Fruit fly (Drosophila melanogaster) whole organism, pupa: Measurements from ENCODE around the gene shtd.
A peak's percentile ranks its signal among the peaks of the same experiment; 100 is the strongest.

ENCODE experiments used
- CG10348 ChIP-seq: fragments of 200-800 bp; sonication (Bioruptor generic); IDR thresholded peaks from 2 replicates; pipeline ENCODE4 v1.3.6; 2022; ENCODE audit warnings: missing biosample characterization, missing genetic modification characterization
- CG12605 ChIP-seq: fragments of 200-800 bp; sonication (Bioruptor generic); IDR thresholded peaks from 2 replicates; pipeline ENCODE4 v1.3.6; 2022; ENCODE audit warnings: missing biosample characterization, missing genetic modification characterization
- CG13204 ChIP-seq: fragments of 200-800 bp; sonication (Bioruptor generic); optimal IDR thresholded peaks from 2 replicates; lab custom pipeline; 2018; ENCODE audit warnings: missing biosample characterization, mild to moderate bottlenecking, missing genetic modification characterization, moderate library complexity
- CG14655 ChIP-seq: fragments of 200-800 bp; sonication (Bioruptor generic); optimal IDR thresholded peaks from 3 replicates; lab custom pipeline; 2017; ENCODE audit warnings: mild to moderate bottlenecking, missing biosample characterization, missing genetic modification reagents, missing genetic modification characterization
- CG15710 ChIP-seq: fragments of 200-800 bp; sonication (Bioruptor generic); optimal IDR thresholded peaks from 2 replicates; lab custom pipeline; 2018; ENCODE audit warnings: missing biosample characterization, mild to moderate bottlenecking, missing genetic modification characterization, moderate library complexity
- CG17806 ChIP-seq: fragments of 200-800 bp; sonication (Bioruptor generic); optimal IDR thresholded peaks from 2 replicates; lab custom pipeline; 2018; ENCODE audit warnings: missing biosample characterization, mild to moderate bottlenecking, missing genetic modification characterization, moderate library complexity
- CG32121 ChIP-seq: fragments of 200-800 bp; sonication (Bioruptor generic); IDR thresholded peaks from 2 replicates; pipeline ENCODE4 v1.3.6; 2022; ENCODE audit warnings: missing biosample characterization, missing genetic modification characterization
- CG34367 ChIP-seq: fragments of 200-800 bp; sonication (Bioruptor generic); optimal IDR thresholded peaks from 2 replicates; lab custom pipeline; 2018; ENCODE audit warnings: missing biosample characterization, mild to moderate bottlenecking, missing genetic modification characterization
- CG4496 ChIP-seq: fragments of 200-800 bp; sonication (Bioruptor generic); IDR thresholded peaks from 3 replicates; pipeline ENCODE4 v1.3.6; 2022; ENCODE audit warnings: missing biosample characterization, missing genetic modification characterization
- CG8159 ChIP-seq: fragments of 200-800 bp; sonication (Bioruptor generic); optimal IDR thresholded peaks from 3 replicates; lab custom pipeline; 2018; ENCODE audit warnings: missing biosample characterization, mild to moderate bottlenecking, missing genetic modification characterization, moderate library complexity
- CG8301 ChIP-seq: fragments of 200-800 bp; sonication (Bioruptor generic); optimal IDR thresholded peaks from 2 replicates; lab custom pipeline; 2018; ENCODE audit warnings: missing biosample characterization, mild to moderate bottlenecking, missing genetic modification characterization
- CG9948 ChIP-seq: fragments of 200-800 bp; sonication (Bioruptor generic); optimal IDR thresholded peaks from 2 replicates; lab custom pipeline; 2018; ENCODE audit warnings: missing biosample characterization, mild to moderate bottlenecking, missing genetic modification characterization, moderate library complexity
- D1 ChIP-seq: fragments of 200-800 bp; sonication (Bioruptor generic); optimal IDR thresholded peaks from 2 replicates; lab custom pipeline; 2018; ENCODE audit warnings: missing biosample characterization, mild to moderate bottlenecking, missing genetic modification characterization, moderate library complexity
- EcR ChIP-seq: fragments of 200-800 bp; sonication (Bioruptor generic); optimal IDR thresholded peaks from 3 replicates; lab custom pipeline; 2019; ENCODE audit warnings: missing biosample characterization, missing genetic modification characterization, mild to moderate bottlenecking, moderate library complexity, missing genetic modification reagents
- Ets98B ChIP-seq: fragments of 200-800 bp; sonication (Bioruptor generic); IDR thresholded peaks from 2 replicates; pipeline ENCODE4 v1.3.6; 2022; ENCODE audit warnings: missing biosample characterization, missing genetic modification characterization
- Snoo ChIP-seq: fragments of 200-800 bp; sonication (Bioruptor generic); optimal IDR thresholded peaks from 3 replicates; lab custom pipeline; 2017; ENCODE audit warnings: missing biosample characterization, mild to moderate bottlenecking, missing genetic modification characterization, inconsistent platforms
- fd96Ca ChIP-seq: fragments of 200-800 bp; sonication (Bioruptor generic); IDR thresholded peaks from 3 replicates; pipeline ENCODE4 v1.3.6; 2022; ENCODE audit warnings: missing biosample characterization, missing genetic modification characterization
- gl ChIP-seq: fragments of 200-800 bp; sonication (Bioruptor generic); optimal IDR thresholded peaks from 2 replicates; lab custom pipeline; 2018; ENCODE audit warnings: missing biosample characterization, mild to moderate bottlenecking, missing genetic modification characterization
- rn ChIP-seq: fragments of 200-800 bp; sonication (Bioruptor generic); IDR thresholded peaks from 2 replicates; pipeline ENCODE4 v1.3.6; 2022; ENCODE audit warnings: missing biosample characterization, missing genetic modification characterization

Gene shtd

DNA sequence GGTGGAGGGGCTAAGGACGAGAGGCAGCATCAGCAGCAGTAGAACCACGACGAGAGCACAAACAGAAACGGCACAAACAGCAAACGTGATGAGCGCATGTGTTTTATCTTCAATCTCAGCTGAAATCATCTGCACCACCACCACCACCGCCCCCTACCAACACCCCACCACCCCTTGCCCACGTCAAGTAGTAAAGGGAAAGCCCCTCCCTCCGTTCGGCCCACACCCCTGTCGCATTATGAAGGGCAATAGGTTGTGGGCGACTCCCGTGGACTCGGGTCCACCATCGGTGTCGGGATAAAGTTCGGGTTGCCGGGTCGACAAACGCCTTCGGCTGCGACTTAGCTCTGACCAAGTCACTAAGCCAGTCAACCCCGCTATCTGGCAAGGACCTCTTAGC is 18.7 kb downstream of the shtd start:
- no peak for TF ChIP-seq CG8301
- no peak for TF ChIP-seq CG10348 (GFP tag; lab: Robert Waterston, UW)
- TF ChIP-seq CG34367 (tag; lab: Kevin White, UChicago) = no peak
- TF ChIP-seq CG13204 (GFP tag; lab: Kevin White, UChicago) = no peak
- no peak for TF ChIP-seq Snoo (tag; lab: Kevin White, UChicago)
- TF ChIP-seq CG4496 (GFP tag; lab: Robert Waterston, UW) = no peak
- no peak for TF ChIP-seq fd96Ca
- TF ChIP-seq D1 (tag; lab: Kevin White, UChicago) = no peak
- no peak for TF ChIP-seq rn (GFP tag; lab: Robert Waterston, UW)
- no peak for TF ChIP-seq gl
- no peak for TF ChIP-seq CG15710 (tag; lab: Kevin White, UChicago)

DNA sequence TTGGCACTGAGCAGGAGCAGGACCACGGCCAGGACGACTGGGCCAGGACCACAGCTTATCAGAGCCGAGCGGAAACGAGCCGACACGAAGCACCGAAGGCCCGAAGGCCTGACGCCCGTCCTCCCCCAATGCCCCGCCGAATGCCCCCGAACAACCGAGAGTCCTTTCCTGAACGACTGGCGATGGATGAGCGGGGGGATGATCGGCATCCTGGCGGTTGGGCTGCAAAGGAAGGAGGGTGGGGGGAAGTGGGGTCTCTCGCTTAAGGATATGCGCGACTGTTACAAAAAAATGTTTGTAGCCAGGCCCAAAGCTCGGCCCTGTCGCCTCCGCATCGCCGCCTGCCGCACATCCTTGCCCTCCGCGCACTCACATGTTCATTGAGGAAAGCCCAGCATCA is 21.0 kb downstream of the shtd start, which contains the start of gene Cngl:
Gene Cngl (minus strand): TSS at position 8 of the 400 bp plus-strand sequence.
- TF ChIP-seq CG17806 (tag; lab: Kevin White, UChicago) (no peak), CG13204 (GFP tag; lab: Kevin White, UChicago) (peak; percentile 8)

DNA sequence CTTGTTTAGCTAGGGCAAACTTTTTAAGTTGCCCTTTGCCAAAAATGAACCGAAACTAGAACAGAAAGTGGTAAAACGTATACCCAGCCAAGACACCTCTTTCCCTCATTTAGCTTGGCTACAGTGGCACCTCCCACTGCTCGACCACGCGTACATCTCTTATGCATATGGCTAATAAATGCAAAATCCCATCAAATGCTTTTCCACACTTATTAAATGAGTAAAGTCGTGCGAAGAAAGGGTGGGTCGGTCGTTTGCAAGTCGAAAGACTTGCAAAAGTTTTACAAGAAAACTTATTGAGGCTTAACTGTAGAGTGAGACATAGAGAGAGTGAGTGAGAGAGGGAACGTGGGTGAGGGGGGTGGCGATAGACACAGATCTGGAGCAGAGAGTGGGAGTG is 55.4 kb downstream of the shtd start:
- TF ChIP-seq CG34367 (tag; lab: Kevin White, UChicago) (no peak), Ets98B (no peak), CG12605 (GFP tag; lab: Robert Waterston, UW) (no peak), rn (GFP tag; lab: Robert Waterston, UW) (no peak), CG14655 (GFP tag; lab: Kevin White, UChicago) (no peak), gl (no peak), CG8159 (tag; lab: Kevin White, UChicago) (no peak), CG9948 (tag; lab: Kevin White, UChicago) (no peak), Snoo (tag; lab: Kevin White, UChicago) (no peak), CG10348 (GFP tag; lab: Robert Waterston, UW) (no peak), fd96Ca (no peak), CG13204 (GFP tag; lab: Kevin White, UChicago) (no peak), CG15710 (tag; lab: Kevin White, UChicago) (no peak), CG32121 (no peak), D1 (tag; lab: Kevin White, UChicago) (no peak), CG8301 (no peak), EcR (GFP tag; lab: Kevin White, UChicago) (no peak)
